Fruit fly (Drosophila melanogaster): ENCODE measurements around the gene CG4045.

CG4045 gene

dm6 chrX:2061849-2062248 is 13.9 kb downstream of the CG4045 start, which contains the start of gene Sik2 (continued):
- TF ChIP-seq btn (GFP tag; optimal IDR thresholded peaks at IDR 0.05) (no peak), HHEX (GFP tag; optimal IDR thresholded peaks at IDR 0.05) (no peak), tin (GFP tag; optimal IDR thresholded peaks at IDR 0.05) (no peak), CG9215 (GFP tag; IDR thresholded peaks at IDR 0.05) (no peak), fd3F (GFP tag; optimal IDR thresholded peaks at IDR 0.05) (no peak), Nf-YA (GFP tag; IDR thresholded peaks at IDR 0.05) (no peak), dpn (GFP tag; optimal IDR thresholded peaks at IDR 0.05) (no peak), dmrt11E (tag; optimal IDR thresholded peaks at IDR 0.05) (no peak), CG17359 (tag; optimal IDR thresholded peaks at IDR 0.05) (no peak), sqz (GFP tag; optimal IDR thresholded peaks at IDR 0.05) (no peak), CG10366 (GFP tag; IDR thresholded peaks at IDR 0.05) (no peak), CG7963 (GFP tag; IDR thresholded peaks at IDR 0.05; ENCODE audit: partially characterized antibody) (no peak), CG1832 (GFP tag; optimal IDR thresholded peaks at IDR 0.05) (no peak), oc (tag; optimal IDR thresholded peaks at IDR 0.05) (no peak), CG15073 (GFP tag; optimal IDR thresholded peaks at IDR 0.05) (no peak), E2f2 (GFP tag; IDR thresholded peaks at IDR 0.05) (peak; percentile 66), CG32532 (GFP tag; IDR thresholded peaks at IDR 0.05) (peak; percentile 17; the same call in 1 of the 2 replicates), pzg (GFP tag; optimal IDR thresholded peaks at IDR 0.05) (peak; percentile 25), CG31365 (tag; optimal IDR thresholded peaks at IDR 0.05) (no peak), CG14050 (GFP tag; IDR thresholded peaks at IDR 0.05) (no peak), CG32767 (GFP tag; IDR thresholded peaks at IDR 0.05) (no peak), CG10431 (GFP tag; optimal IDR thresholded peaks at IDR 0.05) (no peak), Ssrp (tag; optimal IDR thresholded peaks at IDR 0.05) (no peak), abd-A (tag; optimal IDR thresholded peaks at IDR 0.05) (no peak), Gsc (GFP tag; IDR thresholded peaks at IDR 0.05) (no peak), CG12071 (GFP tag; optimal IDR thresholded peaks at IDR 0.05) (no peak), prd (optimal IDR thresholded peaks at IDR 0.05) (no peak), prd (GFP tag; IDR thresholded peaks at IDR 0.05) (no peak), gcm2 (GFP tag; optimal IDR thresholded peaks at IDR 0.05) (no peak)

- TF ChIP-seq CG16863 (GFP tag; optimal IDR thresholded peaks at IDR 0.05) (peak; percentile 18), CG5245 (GFP tag; optimal IDR thresholded peaks at IDR 0.05) (peak; percentile 20), kah (GFP tag; optimal IDR thresholded peaks at IDR 0.05) (peak; percentile 36), CG3847 (GFP tag; IDR thresholded peaks at IDR 0.05) (no peak), CG5180 (GFP tag; optimal IDR thresholded peaks at IDR 0.05) (peak; percentile 35), CG7987 (GFP tag; optimal IDR thresholded peaks at IDR 0.05) (peak; percentile 16), tio (GFP tag; optimal IDR thresholded peaks at IDR 0.05) (no peak), Hr78 (GFP tag; optimal IDR thresholded peaks at IDR 0.05) (peak in 1 of 2 experiments; percentile 18), CG12104 (GFP tag; optimal IDR thresholded peaks at IDR 0.05) (peak; percentile 47), HmgZ (tag; optimal IDR thresholded peaks at IDR 0.05) (peak; percentile 36), CG31441 (GFP tag; IDR thresholded peaks at IDR 0.05) (peak; percentile 55), CG7839 (tag; optimal IDR thresholded peaks at IDR 0.05) (peak; percentile 51), NfI (GFP tag; optimal IDR thresholded peaks at IDR 0.05) (peak; percentile 54), CoRest (tag; optimal IDR thresholded peaks at IDR 0.05) (peak; percentile 65), pnt (GFP tag; optimal IDR thresholded peaks at IDR 0.05) (no peak), CG4424 (GFP tag; optimal IDR thresholded peaks at IDR 0.05) (peak; percentile 23), gsb-n (tag; optimal IDR thresholded peaks at IDR 0.05) (peak; percentile 1), CG13775 (GFP tag; optimal IDR thresholded peaks at IDR 0.05) (peak; percentile 38), Asciz (GFP tag; optimal IDR thresholded peaks at IDR 0.05) (peak; percentile 54), CG4707 (GFP tag; optimal IDR thresholded peaks at IDR 0.05) (peak; percentile 8), Trl (optimal IDR thresholded peaks at IDR 0.05) (no peak), Trl (GFP tag; optimal IDR thresholded peaks at IDR 0.05) (peak; percentile 17), CG17359 (tag; optimal IDR thresholded peaks at IDR 0.05) (peak; percentile 49), CG15514 (GFP tag; optimal IDR thresholded peaks at IDR 0.05) (peak; percentile 3)
Observed at dm6 chrX:2061119-2061518, 14.6 kb downstream of the CG4045 start.

Data from whole organism, embryonic.